Worm (Caenorhabditis elegans) whole organism, L4/young adult: ENCODE results near the gene fbxa-116.

ENCODE experiments used
- W03F9.2 ChIP-seq: fragments of 150-350 bp; optimal IDR thresholded peaks from 2 replicates; lab custom pipeline; 2014; ENCODE audit warnings: missing biosample characterization, missing genetic modification characterization
- dao-5 ChIP-seq: sonication (generic microtip); optimal IDR thresholded peaks from 2 replicates; lab custom pipeline; 2016; ENCODE audit warnings: missing genotype, missing genetic modification characterization, moderate library complexity, missing compliant biosample characterization
- him-1 ChIP-seq: sonication (generic microtip); optimal IDR thresholded peaks from 2 replicates; lab custom pipeline; 2016; ENCODE audit warnings: missing genotype, missing genetic modification reagents, missing genetic modification characterization, missing compliant biosample characterization

ce11 chrV:20171941-20172340, 16.7 kb downstream of the fbxa-116 start, which contains the start of gene srw-39:
- no peak for TF ChIP-seq him-1 (tag; lab: Kevin White, UChicago)
- TF ChIP-seq W03F9.2 (tag; lab: Kevin White, UChicago) = no peak
- TF ChIP-seq dao-5 = no peak
